Fruit fly (Drosophila melanogaster) whole organism, pupa: Measurements from ENCODE around the gene mRpL55.
A peak's percentile ranks its signal among the peaks of the same experiment; 100 is the strongest.

Experiments
- CG10348 ChIP-seq: fragments of 200-800 bp; sonication (Bioruptor generic); IDR thresholded peaks from 2 replicates; pipeline ENCODE4 v1.3.6; 2022; ENCODE audit warnings: missing biosample characterization, missing genetic modification characterization
- CG12605 ChIP-seq: fragments of 200-800 bp; sonication (Bioruptor generic); IDR thresholded peaks from 2 replicates; pipeline ENCODE4 v1.3.6; 2022; ENCODE audit warnings: missing biosample characterization, missing genetic modification characterization
- CG13204 ChIP-seq: fragments of 200-800 bp; sonication (Bioruptor generic); optimal IDR thresholded peaks from 2 replicates; lab custom pipeline; 2018; ENCODE audit warnings: missing biosample characterization, mild to moderate bottlenecking, missing genetic modification characterization, moderate library complexity
- CG14655 ChIP-seq: fragments of 200-800 bp; sonication (Bioruptor generic); optimal IDR thresholded peaks from 3 replicates; lab custom pipeline; 2017; ENCODE audit warnings: mild to moderate bottlenecking, missing biosample characterization, missing genetic modification reagents, missing genetic modification characterization
- CG15710 ChIP-seq: fragments of 200-800 bp; sonication (Bioruptor generic); optimal IDR thresholded peaks from 2 replicates; lab custom pipeline; 2018; ENCODE audit warnings: missing biosample characterization, mild to moderate bottlenecking, missing genetic modification characterization, moderate library complexity
- CG17806 ChIP-seq: fragments of 200-800 bp; sonication (Bioruptor generic); optimal IDR thresholded peaks from 2 replicates; lab custom pipeline; 2018; ENCODE audit warnings: missing biosample characterization, mild to moderate bottlenecking, missing genetic modification characterization, moderate library complexity
- CG32121 ChIP-seq: fragments of 200-800 bp; sonication (Bioruptor generic); IDR thresholded peaks from 2 replicates; pipeline ENCODE4 v1.3.6; 2022; ENCODE audit warnings: missing biosample characterization, missing genetic modification characterization
- CG34367 ChIP-seq: fragments of 200-800 bp; sonication (Bioruptor generic); optimal IDR thresholded peaks from 2 replicates; lab custom pipeline; 2018; ENCODE audit warnings: missing biosample characterization, mild to moderate bottlenecking, missing genetic modification characterization
- CG4496 ChIP-seq: fragments of 200-800 bp; sonication (Bioruptor generic); IDR thresholded peaks from 3 replicates; pipeline ENCODE4 v1.3.6; 2022; ENCODE audit warnings: missing biosample characterization, missing genetic modification characterization
- CG8159 ChIP-seq: fragments of 200-800 bp; sonication (Bioruptor generic); optimal IDR thresholded peaks from 3 replicates; lab custom pipeline; 2018; ENCODE audit warnings: missing biosample characterization, mild to moderate bottlenecking, missing genetic modification characterization, moderate library complexity
- CG8301 ChIP-seq: fragments of 200-800 bp; sonication (Bioruptor generic); optimal IDR thresholded peaks from 2 replicates; lab custom pipeline; 2018; ENCODE audit warnings: missing biosample characterization, mild to moderate bottlenecking, missing genetic modification characterization
- CG9948 ChIP-seq: fragments of 200-800 bp; sonication (Bioruptor generic); optimal IDR thresholded peaks from 2 replicates; lab custom pipeline; 2018; ENCODE audit warnings: missing biosample characterization, mild to moderate bottlenecking, missing genetic modification characterization, moderate library complexity
- D1 ChIP-seq: fragments of 200-800 bp; sonication (Bioruptor generic); optimal IDR thresholded peaks from 2 replicates; lab custom pipeline; 2018; ENCODE audit warnings: missing biosample characterization, mild to moderate bottlenecking, missing genetic modification characterization, moderate library complexity
- EcR ChIP-seq: fragments of 200-800 bp; sonication (Bioruptor generic); optimal IDR thresholded peaks from 3 replicates; lab custom pipeline; 2019; ENCODE audit warnings: missing biosample characterization, missing genetic modification characterization, mild to moderate bottlenecking, moderate library complexity, missing genetic modification reagents
- Ets98B ChIP-seq: fragments of 200-800 bp; sonication (Bioruptor generic); IDR thresholded peaks from 2 replicates; pipeline ENCODE4 v1.3.6; 2022; ENCODE audit warnings: missing biosample characterization, missing genetic modification characterization
- Pif1A ChIP-seq: fragments of 200-800 bp; sonication (Bioruptor generic); optimal IDR thresholded peaks from 3 replicates; lab custom pipeline; 2016; ENCODE audit warnings: missing biosample characterization, missing genetic modification characterization
- Pif1B ChIP-seq: fragments of 200-800 bp; sonication (Bioruptor generic); optimal IDR thresholded peaks from 3 replicates; lab custom pipeline; 2016; ENCODE audit warnings: missing biosample characterization, missing genetic modification characterization
- Snoo ChIP-seq: fragments of 200-800 bp; sonication (Bioruptor generic); optimal IDR thresholded peaks from 3 replicates; lab custom pipeline; 2017; ENCODE audit warnings: missing biosample characterization, mild to moderate bottlenecking, missing genetic modification characterization, inconsistent platforms
- fd96Ca ChIP-seq: fragments of 200-800 bp; sonication (Bioruptor generic); IDR thresholded peaks from 3 replicates; pipeline ENCODE4 v1.3.6; 2022; ENCODE audit warnings: missing biosample characterization, missing genetic modification characterization
- gl ChIP-seq: fragments of 200-800 bp; sonication (Bioruptor generic); optimal IDR thresholded peaks from 2 replicates; lab custom pipeline; 2018; ENCODE audit warnings: missing biosample characterization, mild to moderate bottlenecking, missing genetic modification characterization
- rn ChIP-seq: fragments of 200-800 bp; sonication (Bioruptor generic); IDR thresholded peaks from 2 replicates; pipeline ENCODE4 v1.3.6; 2022; ENCODE audit warnings: missing biosample characterization, missing genetic modification characterization

The mRpL55 gene

dm6 chr3R:19066965-19067614 is 27.6 kb downstream of the mRpL55 start:
- peak; percentile 93 for TF ChIP-seq EcR (GFP tag; lab: Kevin White, UChicago)
- TF ChIP-seq CG17806 (tag; lab: Kevin White, UChicago): no peak

dm6 chr3R:19065474-19065873 is 29.2 kb downstream of the mRpL55 start:
- TF ChIP-seq CG34367: no peak
- no peak for TF ChIP-seq Ets98B (GFP tag; lab: Robert Waterston, UW)
- TF ChIP-seq CG32121 (GFP tag; lab: Robert Waterston, UW): no peak
- TF ChIP-seq Pif1A (GFP tag; lab: Kevin White, UChicago): no peak
- no peak for TF ChIP-seq CG8159 (tag; lab: Kevin White, UChicago)
- no peak for TF ChIP-seq CG8301
- no peak for TF ChIP-seq CG14655 (GFP tag; lab: Kevin White, UChicago)
- no peak for TF ChIP-seq rn
- no peak for TF ChIP-seq CG12605
- TF ChIP-seq fd96Ca (GFP tag; lab: Robert Waterston, UW): no peak
- no peak for TF ChIP-seq Pif1B (GFP tag; lab: Kevin White, UChicago)
- TF ChIP-seq CG10348 (GFP tag; lab: Robert Waterston, UW): no peak
- no peak for TF ChIP-seq CG13204
- TF ChIP-seq CG4496 (GFP tag; lab: Robert Waterston, UW): no peak
- no peak for TF ChIP-seq Snoo
- no peak for TF ChIP-seq EcR (GFP tag; lab: Kevin White, UChicago)
- TF ChIP-seq gl (tag; lab: Kevin White, UChicago): no peak
- no peak for TF ChIP-seq CG15710 (tag; lab: Kevin White, UChicago)
- TF ChIP-seq, all 21 proteins: peak for 0

dm6 chr3R:19064037-19064664 is 30.6 kb downstream of the mRpL55 start:
- no peak for TF ChIP-seq CG15710 (tag; lab: Kevin White, UChicago)
- no peak for TF ChIP-seq CG8159 (tag; lab: Kevin White, UChicago)
- no peak for TF ChIP-seq CG17806 (tag; lab: Kevin White, UChicago)
- no peak for TF ChIP-seq gl (tag; lab: Kevin White, UChicago)
- no peak for TF ChIP-seq CG9948
- no peak for TF ChIP-seq fd96Ca (GFP tag; lab: Robert Waterston, UW)
- TF ChIP-seq CG34367: no peak
- no peak for TF ChIP-seq CG14655 (GFP tag; lab: Kevin White, UChicago)
- no peak for TF ChIP-seq EcR (GFP tag; lab: Kevin White, UChicago)
- TF ChIP-seq D1 (tag; lab: Kevin White, UChicago): no peak
- TF ChIP-seq Ets98B (GFP tag; lab: Robert Waterston, UW): peak; percentile 15; the same call in 1 of the 2 replicates
- peak; percentile 35 for TF ChIP-seq Pif1B (GFP tag; lab: Kevin White, UChicago)
- TF ChIP-seq CG12605: no peak
- peak; percentile 40; the same call in 1 of the 3 replicates for TF ChIP-seq CG4496 (GFP tag; lab: Robert Waterston, UW)
- TF ChIP-seq CG32121 (GFP tag; lab: Robert Waterston, UW): no peak
- TF ChIP-seq CG13204: no peak
- TF ChIP-seq CG8301: no peak
- peak; percentile 67 for TF ChIP-seq Snoo
- no peak for TF ChIP-seq rn
- TF ChIP-seq Pif1A (GFP tag; lab: Kevin White, UChicago): no peak
- no peak for TF ChIP-seq CG10348 (GFP tag; lab: Robert Waterston, UW)

- TF ChIP-seq D1 (tag; lab: Kevin White, UChicago): no peak
- TF ChIP-seq CG12605: no peak
Measured at dm6 chr3R:19062549-19062948, 32.2 kb downstream of the mRpL55 start.

dm6 chr3R:19060173-19060572 is 34.5 kb downstream of the mRpL55 start:
- no peak for TF ChIP-seq CG17806 (tag; lab: Kevin White, UChicago)
- peak; percentile 13 for TF ChIP-seq gl (tag; lab: Kevin White, UChicago)
- no peak for TF ChIP-seq Snoo
- no peak for TF ChIP-seq CG9948
- TF ChIP-seq CG32121 (GFP tag; lab: Robert Waterston, UW): no peak
- TF ChIP-seq EcR (GFP tag; lab: Kevin White, UChicago): peak; percentile 60
- TF ChIP-seq CG8301: no peak
- no peak for TF ChIP-seq Pif1A (GFP tag; lab: Kevin White, UChicago)
- no peak for TF ChIP-seq CG4496 (GFP tag; lab: Robert Waterston, UW)
- TF ChIP-seq CG12605: no peak
- no peak for TF ChIP-seq rn
- TF ChIP-seq CG34367: no peak
- no peak for TF ChIP-seq CG13204
- no peak for TF ChIP-seq Pif1B (GFP tag; lab: Kevin White, UChicago)

- TF ChIP-seq CG9948 (no peak), CG13204 (peak; percentile 4), CG4496 (GFP tag; lab: Robert Waterston, UW) (peak; percentile 32; the same call in 1 of the 3 replicates), gl (tag; lab: Kevin White, UChicago) (no peak)
Measured at dm6 chr3R:19059285-19059684, 35.4 kb downstream of the mRpL55 start.

- TF ChIP-seq gl (tag; lab: Kevin White, UChicago) (no peak), CG14655 (GFP tag; lab: Kevin White, UChicago) (peak; percentile 0), CG17806 (tag; lab: Kevin White, UChicago) (peak; percentile 39), CG12605 (no peak), CG9948 (peak; percentile 22), CG8159 (tag; lab: Kevin White, UChicago) (peak; percentile 55), CG8301 (peak; percentile 23), CG15710 (tag; lab: Kevin White, UChicago) (peak; percentile 16)
Measured at dm6 chr3R:19058384-19058783, 36.3 kb downstream of the mRpL55 start.
